Fruit fly (Drosophila melanogaster) whole organism, wandering third instar larva: ENCODE measurements around the gene Osi4.

Source experiments
- Abd-B ChIP-seq: fragments of >200 bp; optimal IDR thresholded peaks from 2 replicates; lab custom pipeline; 2017; ENCODE audit warnings: missing biosample characterization, missing genetic modification characterization
- CG9705 ChIP-seq: fragments of 200-800 bp; sonication (Bioruptor generic); optimal IDR thresholded peaks from 2 replicates; lab custom pipeline; 2018; ENCODE audit warnings: missing biosample characterization, mild to moderate bottlenecking, missing genetic modification characterization
- CrebA ChIP-seq: fragments of 200-800 bp; sonication (Bioruptor generic); optimal IDR thresholded peaks from 2 replicates; lab custom pipeline; 2016; ENCODE audit warnings: missing biosample characterization, mild to moderate bottlenecking, missing genetic modification characterization, borderline replicate concordance
- Dfd ChIP-seq: fragments of >200 bp; optimal IDR thresholded peaks from 2 replicates; lab custom pipeline; 2017; ENCODE audit warnings: missing biosample characterization, missing genetic modification characterization
- GATAd ChIP-seq: sonication (Bioruptor generic); optimal IDR thresholded peaks from 2 replicates; lab custom pipeline; 2016; ENCODE audit warnings: missing biosample characterization, missing genetic modification characterization
- Hr78 ChIP-seq: fragments of >200 bp; optimal IDR thresholded peaks from 2 replicates; lab custom pipeline; 2017; ENCODE audit warnings: missing biosample characterization, missing genetic modification characterization
- Hr83 ChIP-seq: fragments of 200-300 bp; sonication (Bioruptor generic); optimal IDR thresholded peaks from 2 replicates; lab custom pipeline; 2016; ENCODE audit warnings: missing biosample characterization, mild to moderate bottlenecking, missing genetic modification characterization, moderate library complexity; ENCODE audit not compliant: poor library complexity, severe bottlenecking
- Mio ChIP-seq: sonication (Bioruptor generic); optimal IDR thresholded peaks from 2 replicates; lab custom pipeline; 2016; ENCODE audit warnings: missing biosample characterization, missing genetic modification characterization
- Myc ChIP-seq: fragments of >200 bp; optimal IDR thresholded peaks from 2 replicates; lab custom pipeline; 2017
- Sp1 ChIP-seq: fragments of 200-800 bp; sonication (Bioruptor generic); optimal IDR thresholded peaks from 3 replicates; lab custom pipeline; 2019; ENCODE audit warnings: missing biosample characterization, mild to moderate bottlenecking, missing genetic modification characterization, moderate library complexity
- Vsx2 ChIP-seq: fragments of 200-300, 225-300 bp; sonication (Bioruptor generic); optimal IDR thresholded peaks from 2 replicates; lab custom pipeline; 2018; ENCODE audit warnings: missing biosample characterization, missing genetic modification characterization; ENCODE audit not compliant: partially characterized antibody
- br ChIP-seq: fragments of 200-800 bp; sonication (Bioruptor generic); optimal IDR thresholded peaks from 2 replicates; lab custom pipeline; 2016; ENCODE audit warnings: missing biosample characterization, missing genetic modification characterization
- brk ChIP-seq: fragments of 200-800 bp; sonication (Bioruptor generic); optimal IDR thresholded peaks from 2 replicates; lab custom pipeline; 2016; ENCODE audit warnings: missing biosample characterization, mild to moderate bottlenecking, missing genetic modification characterization
- dl ChIP-seq, 2 experiments: fragments of 175-275, 200-275 bp in 1 of 2; fragments of 200-275 bp in 1 of 2; sonication (Bioruptor generic); optimal IDR thresholded peaks; lab custom pipeline; 2018; ENCODE audit warnings: mild to moderate bottlenecking in 2 of 2, missing biosample characterization in 2 of 2, missing genetic modification characterization in 2 of 2, moderate library complexity in 2 of 2; ENCODE audit not compliant: partially characterized antibody in 2 of 2, insufficient read depth in 1 of 2
- dmrt93B ChIP-seq: fragments of 200-800 bp; sonication (Bioruptor generic); optimal IDR thresholded peaks from 2 replicates; lab custom pipeline; 2018; ENCODE audit warnings: missing biosample characterization, mild to moderate bottlenecking, missing genetic modification characterization
- dsf ChIP-seq: sonication (Bioruptor generic); optimal IDR thresholded peaks from 2 replicates; lab custom pipeline; 2016; ENCODE audit warnings: missing biosample characterization, missing genetic modification characterization, borderline replicate concordance
- ey ChIP-seq: fragments of 200-800 bp; sonication (Bioruptor generic); optimal IDR thresholded peaks from 2 replicates; lab custom pipeline; 2016; ENCODE audit warnings: missing biosample characterization, missing genetic modification characterization
- foxo ChIP-seq, 2 experiments: fragments of 200-800 bp; sonication (Bioruptor generic); optimal IDR thresholded peaks; 2 replicates in 1 of 2; 3 replicates in 1 of 2; lab custom pipeline; 2016 to 2017; ENCODE audit warnings: missing biosample characterization in 2 of 2, missing genetic modification characterization in 2 of 2
- h ChIP-seq: fragments of 200-800 bp; sonication (Bioruptor generic); optimal IDR thresholded peaks from 3 replicates; lab custom pipeline; 2016; ENCODE audit warnings: missing biosample characterization, mild to moderate bottlenecking, missing genetic modification characterization
- pan ChIP-seq: fragments of >200 bp; optimal IDR thresholded peaks from 2 replicates; lab custom pipeline; 2017
- psq ChIP-seq: fragments of 200-800 bp; sonication (Bioruptor generic); optimal IDR thresholded peaks from 3 replicates; lab custom pipeline; 2017; ENCODE audit warnings: missing biosample characterization, mild to moderate bottlenecking, missing genetic modification characterization, moderate library complexity
- rgr ChIP-seq: fragments of 200-800 bp; sonication (Bioruptor generic); optimal IDR thresholded peaks from 3 replicates; lab custom pipeline; 2016; ENCODE audit warnings: missing biosample characterization, mild to moderate bottlenecking, missing genetic modification characterization
- sv ChIP-seq: fragments of 200-800 bp; sonication (Bioruptor generic); optimal IDR thresholded peaks from 3 replicates; lab custom pipeline; 2016; ENCODE audit warnings: missing biosample characterization, missing genetic modification characterization
- tai ChIP-seq: sonication (Bioruptor generic); optimal IDR thresholded peaks from 2 replicates; lab custom pipeline; 2016; ENCODE audit warnings: missing biosample characterization, missing genetic modification characterization
- usp ChIP-seq: fragments of >200 bp; optimal IDR thresholded peaks from 2 replicates; lab custom pipeline; 2017; ENCODE audit warnings: missing biosample characterization, missing genetic modification characterization

Osi4 gene

dm6 chr3R:6196416-6196815 is 25.2 kb downstream of the Osi4 start:
- TF ChIP-seq CG9705 (GFP tag; lab: Kevin White, UChicago) (no peak), tai (GFP tag; lab: Kevin White, UChicago) (no peak), dsf (GFP tag; lab: Kevin White, UChicago) (no peak), h (GFP tag; lab: Kevin White, UChicago) (no peak), pan (lab: Kevin White, UChicago) (no peak)

- TF ChIP-seq brk (GFP tag; lab: Kevin White, UChicago) (no peak), CrebA (GFP tag; lab: Kevin White, UChicago) (no peak), Sp1 (GFP tag; lab: Kevin White, UChicago) (no peak), Hr83 (GFP tag; lab: Kevin White, UChicago) (no peak), GATAd (no peak), Hr78 (GFP tag; lab: Kevin White, UChicago) (no peak), Vsx2 (GFP tag; lab: Kevin White, UChicago) (no peak), dl (GFP tag; optimal IDR thresholded peaks at IDR 0.05; lab: Kevin White, UChicago; ENCODE audit: insufficient read depth in 1 of 2, partially characterized antibody in 2 of 2) (no peak), sv (GFP tag; lab: Kevin White, UChicago) (no peak), Mio (no peak)
Measured at dm6 chr3R:6187015-6187414, 34.6 kb downstream of the Osi4 start, which contains the start of gene NPFR. Gene NPFR, plus strand, starts transcription at chr3R:6187315.

- TF ChIP-seq h (GFP tag; lab: Kevin White, UChicago) (peak; percentile 8), dmrt93B (GFP tag; lab: Kevin White, UChicago) (no peak), Hr83 (GFP tag; lab: Kevin White, UChicago) (peak; percentile 1), rgr (GFP tag; lab: Kevin White, UChicago) (peak; percentile 1), dl (GFP tag; optimal IDR thresholded peaks at IDR 0.05; lab: Kevin White, UChicago; ENCODE audit: insufficient read depth in 1 of 2, partially characterized antibody in 2 of 2) (no peak), psq (GFP tag; lab: Kevin White, UChicago) (no peak)
Measured at dm6 chr3R:6182511-6182910, 39.1 kb downstream of the Osi4 start.

dm6 chr3R:6173249-6173648 is 48.3 kb downstream of the Osi4 start, which contains the start of gene Osi1:
Gene Osi1, plus strand, starts transcription at chr3R:6173549.
- no peak for TF ChIP-seq dl (GFP tag; optimal IDR thresholded peaks at IDR 0.05; lab: Kevin White, UChicago; ENCODE audit: insufficient read depth in 1 of 2, partially characterized antibody in 2 of 2)
- no peak for TF ChIP-seq psq (GFP tag; lab: Kevin White, UChicago)
- no peak for TF ChIP-seq dmrt93B (GFP tag; lab: Kevin White, UChicago)
- no peak for TF ChIP-seq GATAd
- no peak for TF ChIP-seq foxo (GFP tag; optimal IDR thresholded peaks at IDR 0.05; lab: Kevin White, UChicago)
- TF ChIP-seq Sp1 (GFP tag; lab: Kevin White, UChicago) = no peak
- TF ChIP-seq usp = no peak
- TF ChIP-seq ey (GFP tag; lab: Kevin White, UChicago) = no peak
- TF ChIP-seq dsf (GFP tag; lab: Kevin White, UChicago) = no peak
- no peak for TF ChIP-seq br (GFP tag; lab: Kevin White, UChicago)
- no peak for TF ChIP-seq brk (GFP tag; lab: Kevin White, UChicago)
- no peak for TF ChIP-seq Dfd
- TF ChIP-seq Abd-B = no peak

- TF ChIP-seq Myc (lab: Kevin White, UChicago) = peak; percentile 68
- no peak for TF ChIP-seq GATAd
- no peak for TF ChIP-seq CG9705 (GFP tag; lab: Kevin White, UChicago)
- no peak for TF ChIP-seq Abd-B
- TF ChIP-seq dmrt93B (GFP tag; lab: Kevin White, UChicago) = no peak
Measured at dm6 chr3R:6170737-6171136, 50.8 kb downstream of the Osi4 start.
